Worm (Caenorhabditis elegans) whole organism, L4 larva: ENCODE measurements around the gene W10G11.1.

Experiments used
- F26F4.8 ChIP-seq: fragments of 200-800 bp; sonication (Bioruptor generic); conservative IDR thresholded peaks from 2 replicates; pipeline ENCODE4 v1.3.6; 2022; ENCODE audit warnings: missing genetic modification characterization, missing compliant biosample characterization
- F37D6.2 ChIP-seq: sonication (generic microtip); optimal IDR thresholded peaks from 2 replicates; lab custom pipeline; 2016; ENCODE audit warnings: mild to moderate bottlenecking, missing genetic modification characterization, missing compliant biosample characterization
- F44E2.7 ChIP-seq: fragments of 200-800 bp; sonication (Bioruptor generic); IDR thresholded peaks from 2 replicates; pipeline ENCODE4 v2.1.2; 2022; ENCODE audit warnings: missing genetic modification characterization, missing compliant biosample characterization
- F49E8.2 ChIP-seq: sonication (generic microtip); optimal IDR thresholded peaks from 2 replicates; lab custom pipeline; 2016; ENCODE audit warnings: missing compliant biosample characterization, mild to moderate bottlenecking, missing genetic modification characterization, borderline replicate concordance
- Y105C5A.15 ChIP-seq: fragments of 200-800 bp; sonication (Bioruptor generic); IDR thresholded peaks from 2 replicates; pipeline ENCODE4 v1.3.6; 2022; ENCODE audit warnings: missing genetic modification characterization, missing compliant biosample characterization
- aha-1 ChIP-seq: fragments of 150-350 bp; peaks from one replicate; lab custom pipeline; 2014; ENCODE audit warnings: missing biosample characterization, missing genetic modification characterization
- attf-4 ChIP-seq: sonication (generic microtip); optimal IDR thresholded peaks from 3 replicates; lab custom pipeline; 2017; ENCODE audit warnings: missing biosample characterization, missing genetic modification characterization
- ceh-20 ChIP-seq: fragments of 200-800 bp; sonication (Bioruptor generic); IDR thresholded peaks from 2 replicates; pipeline ENCODE4 v1.3.6; 2022; ENCODE audit warnings: missing genetic modification reagents, missing genetic modification characterization, missing compliant biosample characterization
- ceh-62 ChIP-seq: sonication (generic microtip); optimal IDR thresholded peaks from 2 replicates; lab custom pipeline; 2017; ENCODE audit warnings: missing biosample characterization, missing genetic modification characterization
- cey-2 ChIP-seq: sonication (generic microtip); optimal IDR thresholded peaks from 3 replicates; lab custom pipeline; 2017; ENCODE audit warnings: missing genetic modification characterization, mild to moderate bottlenecking, missing compliant biosample characterization, antibody characterized with exemption, borderline replicate concordance; ENCODE audit not compliant: insufficient read depth
- ctbp-1 ChIP-seq: fragments of 200-800 bp; sonication (Bioruptor generic); IDR thresholded peaks from 2 replicates; pipeline ENCODE4 v1.3.6; 2022; ENCODE audit warnings: missing genetic modification reagents, missing genetic modification characterization, missing compliant biosample characterization
- dmd-6 ChIP-seq: fragments of 200-800 bp; sonication (Bioruptor generic); IDR thresholded peaks from 2 replicates; pipeline ENCODE4 v1.3.6; 2022; ENCODE audit warnings: missing genetic modification reagents, missing genetic modification characterization, missing compliant biosample characterization
- dmd-8 ChIP-seq: fragments of 200-800 bp; sonication (Bioruptor generic); IDR thresholded peaks from 2 replicates; pipeline ENCODE4 v1.3.6; 2022; ENCODE audit warnings: missing genetic modification characterization, missing compliant biosample characterization
- hif-1 ChIP-seq, 2 experiments: sonication (generic microtip); optimal IDR thresholded peaks; 2 replicates each; lab custom pipeline; 2016 to 2017; ENCODE audit warnings: missing compliant biosample characterization in 2 of 2, missing genetic modification characterization in 2 of 2, missing genetic modification reagents in 2 of 2, missing genotype in 2 of 2, mild to moderate bottlenecking in 1 of 2
- lim-7 ChIP-seq: fragments of 200-800 bp; sonication (Bioruptor generic); IDR thresholded peaks from 2 replicates; pipeline ENCODE4 v1.3.6; 2022; ENCODE audit warnings: missing genetic modification characterization, missing compliant biosample characterization
- lin-1 ChIP-seq: fragments of 200-800 bp; sonication (Bioruptor generic); IDR thresholded peaks from 2 replicates; pipeline ENCODE4 v1.3.6; 2022; ENCODE audit warnings: missing genetic modification reagents, missing genetic modification characterization, missing compliant biosample characterization
- lin-13 ChIP-seq: fragments of 150-350 bp; optimal IDR thresholded peaks from 2 replicates; lab custom pipeline; 2014; ENCODE audit warnings: missing biosample characterization, missing genetic modification reagents, missing genetic modification characterization
- lin-15B ChIP-seq: fragments of 150-350 bp; sonication (generic microtip); optimal IDR thresholded peaks from 3 replicates; lab custom pipeline; 2014; ENCODE audit warnings: missing biosample characterization, missing genetic modification characterization
- lin-29 ChIP-seq: fragments of 200-800 bp; sonication (Bioruptor generic); IDR thresholded peaks from 2 replicates; pipeline ENCODE4 v1.3.6; 2022; ENCODE audit warnings: missing genetic modification reagents, missing genetic modification characterization, missing compliant biosample characterization
- lsy-2 ChIP-seq, 2 experiments: fragments of 150-350 bp in 1 of 2; sonication (generic microtip) in 1 of 2; optimal IDR thresholded peaks; 2 replicates each; lab custom pipeline; 2014 to 2017; ENCODE audit warnings: missing biosample characterization in 2 of 2, missing genetic modification characterization in 2 of 2
- madf-9 ChIP-seq: fragments of 200-800 bp; sonication (Bioruptor generic); conservative IDR thresholded peaks from 2 replicates; pipeline ENCODE4 v1.3.6; 2022; ENCODE audit warnings: missing genetic modification reagents, missing genetic modification characterization, missing compliant biosample characterization
- mdl-1 ChIP-seq, 2 experiments: fragments of 150-350 bp in 1 of 2; sonication (generic microtip) in 1 of 2; optimal IDR thresholded peaks; 2 replicates each; lab custom pipeline; 2014 to 2017; ENCODE audit warnings: missing biosample characterization in 2 of 2, missing genetic modification characterization in 2 of 2
- mdt-29 ChIP-seq: fragments of 200-800 bp; sonication (Bioruptor generic); IDR thresholded peaks from 2 replicates; pipeline ENCODE4 v1.3.6; 2022; ENCODE audit warnings: missing genetic modification reagents, missing genetic modification characterization, missing compliant biosample characterization
- mep-1 ChIP-seq: fragments of 150-350 bp; sonication (generic microtip); optimal IDR thresholded peaks from 3 replicates; lab custom pipeline; 2014; ENCODE audit warnings: missing biosample characterization, missing genetic modification characterization
- nhr-10 ChIP-seq: fragments of 150-350 bp; optimal IDR thresholded peaks from 2 replicates; lab custom pipeline; 2014; ENCODE audit warnings: missing biosample characterization, missing genetic modification characterization
- nhr-111 ChIP-seq: fragments of 200-800 bp; sonication (Bioruptor generic); optimal IDR thresholded peaks from 2 replicates; lab custom pipeline; 2018; ENCODE audit warnings: mild to moderate bottlenecking, missing genetic modification characterization, missing compliant biosample characterization
- nhr-237 ChIP-seq: sonication (generic microtip); optimal IDR thresholded peaks from 2 replicates; lab custom pipeline; 2017; ENCODE audit warnings: missing biosample characterization, missing genetic modification characterization
- nhr-28 ChIP-seq: fragments of 150-350 bp; optimal IDR thresholded peaks from 2 replicates; lab custom pipeline; 2014; ENCODE audit warnings: missing biosample characterization, missing genetic modification characterization
- nhr-41 ChIP-seq: fragments of 200-800 bp; sonication (Bioruptor generic); IDR thresholded peaks from 2 replicates; pipeline ENCODE4 v1.3.6; 2022; ENCODE audit warnings: missing genetic modification reagents, missing genetic modification characterization, missing compliant biosample characterization
- nhr-48 ChIP-seq: sonication (generic microtip); optimal IDR thresholded peaks from 2 replicates; lab custom pipeline; 2016; ENCODE audit warnings: mild to moderate bottlenecking, missing genetic modification characterization, missing compliant biosample characterization
- nhr-76 ChIP-seq: fragments of 150-350 bp; optimal IDR thresholded peaks from 2 replicates; lab custom pipeline; 2014; ENCODE audit warnings: missing biosample characterization, missing genetic modification characterization
- nhr-77 ChIP-seq: fragments of 150-350 bp; optimal IDR thresholded peaks from 2 replicates; lab custom pipeline; 2014; ENCODE audit warnings: missing biosample characterization, missing genetic modification characterization
- pha-4 ChIP-seq, 2 experiments: fragments of 150-350 bp in 1 of 2; fragments of 200-800 bp in 1 of 2; sonication (Bioruptor generic) in 1 of 2; IDR thresholded peaks in 1 of 2; optimal IDR thresholded peaks in 1 of 2; 2 replicates each; pipeline versions ENCODE4 v1.3.6 to Lab custom; 2014 to 2022; ENCODE audit warnings: missing genetic modification characterization in 2 of 2, missing genetic modification reagents in 2 of 2, missing biosample characterization in 1 of 2, missing compliant biosample characterization in 1 of 2
- pqm-1 ChIP-seq: sonication (generic microtip); optimal IDR thresholded peaks from 2 replicates; lab custom pipeline; 2017; ENCODE audit warnings: missing biosample characterization, missing genetic modification characterization
- rbr-2 ChIP-seq: sonication (generic microtip); optimal IDR thresholded peaks from 2 replicates; lab custom pipeline; 2016; ENCODE audit warnings: missing genotype, missing genetic modification characterization, missing compliant biosample characterization
- set-16 ChIP-seq: fragments of 200-800 bp; sonication (Bioruptor generic); IDR thresholded peaks from 2 replicates; pipeline ENCODE4 v1.3.6; 2022; ENCODE audit warnings: missing genetic modification reagents, missing genetic modification characterization, missing compliant biosample characterization
- skn-1 ChIP-seq: fragments of 150-350 bp; optimal IDR thresholded peaks from 2 replicates; lab custom pipeline; 2014; ENCODE audit warnings: missing biosample characterization, missing genetic modification characterization
- spr-1 ChIP-seq: sonication (generic microtip); optimal IDR thresholded peaks from 2 replicates; lab custom pipeline; 2016; ENCODE audit warnings: mild to moderate bottlenecking, missing genetic modification characterization, missing compliant biosample characterization
- spr-3 ChIP-seq: fragments of 200-800 bp; sonication (Bioruptor generic); optimal IDR thresholded peaks from 2 replicates; lab custom pipeline; 2018; ENCODE audit warnings: mild to moderate bottlenecking, missing genetic modification characterization, missing compliant biosample characterization
- unc-62 ChIP-seq, 3 experiments: fragments of 150-350 bp in 1 of 3; sonication (generic microtip); optimal IDR thresholded peaks in 2 of 3; peaks in 1 of 3; 1 replicate in 1 of 3; 2 replicates in 2 of 3; lab custom pipeline; 2014 to 2017; ENCODE audit warnings: missing biosample characterization in 3 of 3, missing genetic modification characterization in 3 of 3, missing genetic modification reagents in 3 of 3, missing genotype in 1 of 3
- vab-7 ChIP-seq: fragments of 200-800 bp; sonication (Bioruptor generic); IDR thresholded peaks from 2 replicates; pipeline ENCODE4 v1.3.6; 2022; ENCODE audit warnings: missing genetic modification reagents, missing genetic modification characterization, missing compliant biosample characterization
- zag-1 ChIP-seq: fragments of 150-350 bp; optimal IDR thresholded peaks from 2 replicates; lab custom pipeline; 2014; ENCODE audit warnings: missing biosample characterization, missing genetic modification characterization
- zfp-2 ChIP-seq: sonication (generic microtip); optimal IDR thresholded peaks from 2 replicates; lab custom pipeline; 2016; ENCODE audit warnings: mild to moderate bottlenecking, missing genetic modification characterization, missing compliant biosample characterization
- zip-11 ChIP-seq: fragments of 200-800 bp; sonication (Bioruptor generic); IDR thresholded peaks from 2 replicates; pipeline ENCODE4 v1.3.6; 2022; ENCODE audit warnings: missing genetic modification characterization, missing compliant biosample characterization
- ztf-7 ChIP-seq: fragments of 150-350 bp; optimal IDR thresholded peaks from 2 replicates; lab custom pipeline; 2014; ENCODE audit warnings: missing biosample characterization, missing genetic modification characterization

W10G11.1 gene

DNA sequence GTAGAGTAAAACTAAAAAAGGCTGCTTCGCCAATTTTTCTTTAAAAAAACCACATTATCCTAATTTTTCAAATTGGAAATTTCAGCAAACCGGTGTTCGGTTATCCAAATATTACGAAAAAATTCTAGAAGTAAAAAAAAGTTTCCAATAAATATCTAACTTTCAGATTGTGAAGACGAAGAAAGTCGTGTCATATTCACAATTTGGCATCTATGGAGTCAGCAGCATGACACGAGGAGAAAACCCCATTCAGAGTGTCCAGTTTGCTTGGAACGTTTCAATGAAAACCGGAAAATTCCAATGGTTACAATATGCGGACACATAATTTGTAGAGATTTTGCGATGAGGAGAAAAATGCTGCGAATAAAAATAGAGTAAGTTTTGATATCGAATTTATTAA is 34.8 kb upstream of the W10G11.1 start, which contains the start of gene Y49F6A.12:
Gene Y49F6A.12 (plus strand): TSS at position 301 of the 400 bp plus-strand sequence.
- TF ChIP-seq madf-9 (GFP tag; lab: Robert Waterston, UW): no peak
- TF ChIP-seq lim-7: no peak
- no peak for TF ChIP-seq nhr-111 (GFP tag; lab: Kevin White, UChicago)
- TF ChIP-seq skn-1: no peak
- no peak for TF ChIP-seq lin-1
- TF ChIP-seq nhr-76: no peak
- no peak for TF ChIP-seq ctbp-1 (GFP tag; lab: Robert Waterston, UW)
- no peak for TF ChIP-seq F26F4.8 (GFP tag; lab: Robert Waterston, UW)

- no peak for TF ChIP-seq cey-2 (tag; lab: Kevin White, UChicago)
- TF ChIP-seq F37D6.2 (tag; lab: Kevin White, UChicago): no peak
- TF ChIP-seq mdl-1 (tag; optimal IDR thresholded peaks at IDR 0.05; lab: Kevin White, UChicago): no peak
- no peak for TF ChIP-seq nhr-28 (tag; lab: Kevin White, UChicago)
- no peak for TF ChIP-seq dmd-6 (GFP tag; lab: Robert Waterston, UW)
- no peak for TF ChIP-seq lin-15B (tag; lab: Kevin White, UChicago)
- no peak for TF ChIP-seq nhr-48
- no peak for TF ChIP-seq zag-1 (tag; lab: Kevin White, UChicago)
- TF ChIP-seq zip-11 (GFP tag; lab: Robert Waterston, UW): no peak
- no peak for TF ChIP-seq nhr-41 (GFP tag; lab: Robert Waterston, UW)
- TF ChIP-seq set-16 (GFP tag; lab: Robert Waterston, UW): no peak
- TF ChIP-seq ceh-62 (tag; lab: Kevin White, UChicago): no peak
- TF ChIP-seq lin-29 (GFP tag; lab: Robert Waterston, UW): no peak
- TF ChIP-seq pha-4 (GFP tag; IDR thresholded peaks at IDR 0.05; lab: Robert Waterston, UW): no peak
- TF ChIP-seq pha-4 (tag; optimal IDR thresholded peaks at IDR 0.05; lab: Kevin White, UChicago): no peak
- TF ChIP-seq nhr-77 (tag; lab: Kevin White, UChicago): no peak
- TF ChIP-seq zfp-2: no peak
- TF ChIP-seq F49E8.2 (tag; lab: Kevin White, UChicago): no peak
- TF ChIP-seq hif-1 (tag; optimal IDR thresholded peaks at IDR 0.05; lab: Kevin White, UChicago): no peak
- no peak for TF ChIP-seq dmd-8 (GFP tag; lab: Robert Waterston, UW)
- TF ChIP-seq F44E2.7 (GFP tag; lab: Robert Waterston, UW): no peak
- TF ChIP-seq, all 104 proteins: peak for 0
These were observed 22.9 kb upstream of the W10G11.1 start, which contains the start of gene srh-60 for ce11 chrII:3583402-3583801. Gene srh-60 (plus strand): TSS chrII:3583702.

ce11 chrII:3581752-3582151 is 21.3 kb upstream of the W10G11.1 start, which contains the start of gene srh-59:
Gene srh-59 (plus strand): TSS chrII:3582052.
- TF ChIP-seq unc-62 (GFP tag; optimal IDR thresholded peaks at IDR 0.05 in 1 of 2; lab: Kevin White, UChicago) (peak in 1 of 2 experiments; percentile 9), unc-62 (tag; optimal IDR thresholded peaks at IDR 0.05; lab: Kevin White, UChicago) (no peak), mdt-29 (GFP tag; lab: Robert Waterston, UW) (no peak)

DNA sequence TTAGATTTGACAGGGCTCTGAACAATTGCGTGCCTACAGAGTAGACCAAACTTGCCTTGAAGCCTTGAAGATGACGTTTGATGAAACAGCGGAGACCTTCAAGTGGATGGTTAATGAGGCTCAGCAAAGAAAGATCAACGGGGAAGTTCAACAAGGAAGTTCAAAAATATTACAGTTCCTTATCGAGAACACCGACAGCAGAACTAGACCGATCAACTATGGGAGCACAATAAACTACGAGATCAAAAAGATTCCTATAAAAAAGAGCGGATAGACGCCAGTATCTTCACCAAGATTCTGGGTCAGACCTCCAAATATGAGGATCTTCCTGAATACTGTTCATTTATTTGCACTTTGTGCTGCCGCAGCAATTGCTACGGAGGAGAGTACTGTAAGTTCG is 19.3 kb upstream of the W10G11.1 start, which contains the start of gene clec-134:
Gene clec-134 (plus strand): TSS at position 301 of the 400 bp plus-strand sequence.
- TF ChIP-seq nhr-237 (tag; lab: Kevin White, UChicago) (no peak), aha-1 (tag; lab: Kevin White, UChicago) (peak; percentile 35), F26F4.8 (GFP tag; lab: Robert Waterston, UW) (no peak)

DNA sequence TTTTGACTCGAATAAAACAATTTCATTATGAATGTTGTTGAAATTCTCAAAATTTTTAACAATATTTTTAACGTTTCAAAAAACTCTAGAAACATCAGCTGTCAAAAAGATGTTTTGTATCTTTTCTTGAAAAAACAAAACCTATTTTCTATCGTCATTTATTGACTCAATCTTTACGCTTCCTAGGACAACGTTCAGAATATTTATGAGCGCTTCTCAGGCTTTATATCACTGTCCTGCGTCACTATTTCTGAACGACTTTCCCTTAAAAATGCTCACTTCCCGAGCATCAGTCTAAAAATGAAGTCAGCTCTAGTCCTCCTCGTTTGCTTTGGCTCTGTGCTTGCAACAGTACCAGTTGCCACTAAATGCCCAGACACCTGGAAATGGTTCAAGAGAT is 17.6 kb upstream of the W10G11.1 start, which contains the start of gene clec-133:
Gene clec-133 (plus strand): TSS at position 301 of the 400 bp plus-strand sequence.
- TF ChIP-seq vab-7 (GFP tag; lab: Robert Waterston, UW) (no peak), lsy-2 (tag; optimal IDR thresholded peaks at IDR 0.05; lab: Kevin White, UChicago) (no peak), ceh-20 (GFP tag; lab: Robert Waterston, UW) (no peak), pqm-1 (tag; lab: Kevin White, UChicago) (no peak), spr-1 (no peak), spr-3 (GFP tag; lab: Kevin White, UChicago) (no peak), attf-4 (no peak), lin-13 (no peak), mdt-29 (GFP tag; lab: Robert Waterston, UW) (no peak), mep-1 (tag; lab: Kevin White, UChicago) (no peak), rbr-2 (tag; lab: Kevin White, UChicago) (no peak), Y105C5A.15 (GFP tag; lab: Robert Waterston, UW) (no peak), nhr-10 (no peak), nhr-28 (tag; lab: Kevin White, UChicago) (no peak), ztf-7 (no peak)
